Fruit fly (Drosophila melanogaster): Measurements from ENCODE around the gene CG7886.

DNA sequence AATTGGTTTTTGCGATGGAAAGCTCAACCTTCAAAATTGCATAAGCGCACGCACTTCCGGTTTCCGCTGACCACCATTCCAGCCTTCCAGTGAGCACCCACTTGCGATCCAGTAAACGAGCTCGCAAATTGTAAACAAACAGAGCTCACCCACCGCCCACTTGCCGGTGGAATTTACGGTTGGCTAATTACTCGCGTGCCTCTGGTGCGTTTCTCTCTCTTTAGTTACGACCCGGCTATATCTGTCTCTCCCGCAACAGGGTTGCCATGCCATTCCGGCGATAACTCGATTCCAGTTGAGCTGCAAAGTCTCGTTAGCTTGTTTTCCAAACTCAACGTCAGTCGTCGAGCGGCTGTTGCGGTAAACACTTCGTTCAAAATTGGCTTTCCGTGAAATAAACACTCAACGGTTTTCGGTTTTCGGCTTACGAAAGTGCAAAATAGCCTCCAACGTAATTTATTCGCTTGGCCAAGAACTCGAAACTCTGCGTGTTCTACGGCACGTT lies 12.2 kb downstream of the CG7886 start, which contains the start of gene Cad88C:
- TF ChIP-seq dac (GFP tag; optimal IDR thresholded peaks at IDR 0.05), result no peak
- no peak for TF ChIP-seq vri (GFP tag; optimal IDR thresholded peaks at IDR 0.05)
- TF ChIP-seq Eip75B (GFP tag; optimal IDR thresholded peaks at IDR 0.05), result no peak
- no peak for TF ChIP-seq CG4318 (GFP tag; optimal IDR thresholded peaks at IDR 0.05)
- no peak for TF ChIP-seq CG16779 (tag; optimal IDR thresholded peaks at IDR 0.05)

Measured in whole organism, prepupa.